Fruit fly (Drosophila melanogaster) whole organism, embryonic: ENCODE data around the gene CG44044.
A peak's percentile ranks its signal among the peaks of the same experiment; 100 is the strongest.

Experiments used
- Asciz ChIP-seq: fragments of 200-800 bp; sonication (Bioruptor generic); optimal IDR thresholded peaks from 2 replicates; lab custom pipeline; 2017; ENCODE audit warnings: missing biosample characterization, mild to moderate bottlenecking, missing genetic modification characterization, missing genetic modification reagents
- CG10321 ChIP-seq: fragments of 200-800 bp; sonication (Bioruptor generic); IDR thresholded peaks from 2 replicates; pipeline ENCODE4 v1.3.6; 2022; ENCODE audit warnings: missing biosample characterization, missing genetic modification characterization
- CG10543 ChIP-seq: fragments of 200-800 bp; sonication (Bioruptor generic); optimal IDR thresholded peaks from 3 replicates; lab custom pipeline; 2017; ENCODE audit warnings: missing biosample characterization, mild to moderate bottlenecking, missing genetic modification characterization, moderate library complexity
- CG11456 ChIP-seq: fragments of 200-800 bp; sonication (Bioruptor generic); IDR thresholded peaks from 3 replicates; pipeline ENCODE4 v1.3.6; 2022; ENCODE audit warnings: missing biosample characterization, missing genetic modification characterization
- CG12769 ChIP-seq: fragments of 200-800 bp; sonication (Bioruptor generic); optimal IDR thresholded peaks from 2 replicates; lab custom pipeline; 2019; ENCODE audit warnings: missing biosample characterization, mild to moderate bottlenecking, missing genetic modification characterization, moderate library complexity
- CG13894 ChIP-seq: fragments of 200-800 bp; sonication (Bioruptor generic); optimal IDR thresholded peaks from 3 replicates; lab custom pipeline; 2018; ENCODE audit warnings: missing biosample characterization, mild to moderate bottlenecking, missing genetic modification characterization, moderate library complexity
- CG15514 ChIP-seq: fragments of 200-800 bp; sonication (Bioruptor generic); optimal IDR thresholded peaks from 3 replicates; lab custom pipeline; 2017; ENCODE audit warnings: missing biosample characterization, missing genetic modification characterization, mild to moderate bottlenecking, moderate library complexity, missing genetic modification reagents
- CG2199 ChIP-seq: fragments of 200-800 bp; sonication (Bioruptor generic); IDR thresholded peaks from 3 replicates; pipeline ENCODE4 v1.3.6; 2022; ENCODE audit warnings: missing biosample characterization, missing genetic modification characterization
- CG2712 ChIP-seq: fragments of 200-800 bp; optimal IDR thresholded peaks from 3 replicates; lab custom pipeline; 2019; ENCODE audit warnings: missing biosample characterization, mild to moderate bottlenecking, missing genetic modification characterization, moderate library complexity
- CG30403 ChIP-seq: fragments of 200-800 bp; sonication (Bioruptor generic); optimal IDR thresholded peaks from 3 replicates; lab custom pipeline; 2016; ENCODE audit warnings: missing biosample characterization, missing genetic modification characterization
- CG32532 ChIP-seq: fragments of 200-800 bp; sonication (Bioruptor generic); IDR thresholded peaks from 2 replicates; pipeline ENCODE4 v1.3.6; 2022; ENCODE audit warnings: missing biosample characterization, missing genetic modification characterization
- CG34376 ChIP-seq: fragments of 200-800 bp; sonication (Bioruptor generic); optimal IDR thresholded peaks from 2 replicates; lab custom pipeline; 2018; ENCODE audit warnings: missing biosample characterization, mild to moderate bottlenecking, missing genetic modification characterization
- CG5245 ChIP-seq: fragments of 200-800 bp; sonication (Bioruptor generic); optimal IDR thresholded peaks from 3 replicates; lab custom pipeline; 2016; ENCODE audit warnings: missing biosample characterization, missing genetic modification characterization
- CG6254 ChIP-seq: fragments of 200-800 bp; sonication (Bioruptor generic); optimal IDR thresholded peaks from 3 replicates; lab custom pipeline; 2017; ENCODE audit warnings: mild to moderate bottlenecking, missing biosample characterization, missing genetic modification reagents, missing genetic modification characterization
- CG8359 ChIP-seq: fragments of 200-800 bp; sonication (Bioruptor generic); optimal IDR thresholded peaks from 2 replicates; lab custom pipeline; 2017; ENCODE audit warnings: missing biosample characterization, mild to moderate bottlenecking, missing genetic modification characterization, borderline replicate concordance
- CG9932 ChIP-seq: fragments of 200-800 bp; sonication (Bioruptor generic); IDR thresholded peaks from 2 replicates; pipeline ENCODE4 v1.3.6; 2022; ENCODE audit warnings: missing biosample characterization, missing genetic modification characterization
- CHES-1-like ChIP-seq: fragments of 200-800 bp; sonication (Bioruptor generic); optimal IDR thresholded peaks from 2 replicates; lab custom pipeline; 2016; ENCODE audit warnings: missing biosample characterization, missing genetic modification characterization
- HmgD ChIP-seq: fragments of 200-800 bp; sonication (Bioruptor generic); optimal IDR thresholded peaks from 3 replicates; lab custom pipeline; 2016; ENCODE audit warnings: missing biosample characterization, missing genetic modification characterization
- Hr39 ChIP-seq: fragments of >200 bp; optimal IDR thresholded peaks from 2 replicates; lab custom pipeline; 2017
- Med ChIP-seq: fragments of 200-800 bp; sonication (Bioruptor generic); peaks from one replicate; lab custom pipeline; 2016; ENCODE audit warnings: missing biosample characterization, missing genetic modification characterization, mild to moderate bottlenecking, inconsistent platforms, moderate library complexity
- Nf-YA ChIP-seq: fragments of 200-800 bp; sonication (Bioruptor generic); IDR thresholded peaks from 2 replicates; pipeline ENCODE4 v1.3.6; 2022; ENCODE audit warnings: missing biosample characterization, missing genetic modification characterization
- Opbp ChIP-seq: fragments of 200-800 bp; sonication (Bioruptor generic); IDR thresholded peaks from 3 replicates; pipeline ENCODE4 v1.3.6; 2022; ENCODE audit warnings: missing biosample characterization, missing genetic modification characterization; ENCODE audit not compliant: partially characterized antibody
- Pdp1 ChIP-seq, 2 experiments: fragments of 200-800 bp; sonication (Bioruptor generic); optimal IDR thresholded peaks; 3 replicates each; lab custom pipeline; 2016; ENCODE audit warnings: missing biosample characterization in 2 of 2, missing genetic modification characterization in 2 of 2, mild to moderate bottlenecking in 1 of 2, moderate library complexity in 1 of 2
- Sin3A ChIP-seq: fragments of >200 bp; optimal IDR thresholded peaks from 2 replicates; lab custom pipeline; 2018
- Sry-δ ChIP-seq: fragments of 200-800 bp; sonication (Bioruptor generic); optimal IDR thresholded peaks from 2 replicates; lab custom pipeline; 2016; ENCODE audit warnings: missing biosample characterization, missing genetic modification characterization
- abd-A ChIP-seq: fragments of 200-800 bp; sonication (Bioruptor generic); optimal IDR thresholded peaks from 3 replicates; lab custom pipeline; 2019; ENCODE audit warnings: missing biosample characterization, mild to moderate bottlenecking, missing genetic modification characterization, moderate library complexity
- ash1 ChIP-seq: fragments of 200-800 bp; sonication (Bioruptor generic); optimal IDR thresholded peaks from 2 replicates; lab custom pipeline; 2018; ENCODE audit warnings: missing biosample characterization, mild to moderate bottlenecking, missing genetic modification characterization
- exex ChIP-seq: fragments of 200-800 bp; sonication (Bioruptor generic); optimal IDR thresholded peaks from 4 replicates; lab custom pipeline; 2018; ENCODE audit warnings: missing biosample characterization, mild to moderate bottlenecking, missing genetic modification characterization, moderate library complexity
- eyg ChIP-seq: fragments of 200-800 bp; sonication (Bioruptor generic); optimal IDR thresholded peaks from 3 replicates; lab custom pipeline; 2016; ENCODE audit warnings: missing biosample characterization, missing genetic modification characterization
- fd64A ChIP-seq: fragments of 200-800 bp; sonication (Bioruptor generic); optimal IDR thresholded peaks from 3 replicates; lab custom pipeline; 2018; ENCODE audit warnings: missing biosample characterization, mild to moderate bottlenecking, missing genetic modification characterization
- grau ChIP-seq: fragments of 200-800 bp; optimal IDR thresholded peaks from 3 replicates; lab custom pipeline; 2019; ENCODE audit warnings: missing biosample characterization, mild to moderate bottlenecking, missing genetic modification characterization, moderate library complexity
- gro ChIP-seq: fragments of 200-800 bp; sonication (Bioruptor generic); optimal IDR thresholded peaks from 2 replicates; lab custom pipeline; 2016; ENCODE audit warnings: missing biosample characterization, missing genetic modification characterization
- gsb-n ChIP-seq: fragments of 200-800 bp; sonication (Bioruptor generic); optimal IDR thresholded peaks from 3 replicates; lab custom pipeline; 2018; ENCODE audit warnings: missing biosample characterization, mild to moderate bottlenecking, missing genetic modification characterization
- ham ChIP-seq: fragments of 200-800 bp; sonication (Bioruptor generic); IDR thresholded peaks from 2 replicates; pipeline ENCODE4 v1.3.6; 2022; ENCODE audit warnings: missing biosample characterization, missing genetic modification characterization
- hb ChIP-seq: fragments of 200-800 bp; sonication (Bioruptor generic); IDR thresholded peaks from 3 replicates; pipeline ENCODE4 v1.3.6; 2022; ENCODE audit warnings: missing biosample characterization, missing genetic modification characterization; ENCODE audit not compliant: partially characterized antibody
- hth ChIP-seq: fragments of >200 bp; optimal IDR thresholded peaks from 2 replicates; lab custom pipeline; 2017; ENCODE audit warnings: inconsistent platforms
- jigr1 ChIP-seq: fragments of 200-800 bp; sonication (Bioruptor generic); IDR thresholded peaks from 3 replicates; pipeline ENCODE4 v1.3.6; 2022; ENCODE audit warnings: missing biosample characterization, missing genetic modification characterization
- lab ChIP-seq: fragments of 200-800 bp; sonication (Bioruptor generic); optimal IDR thresholded peaks from 3 replicates; lab custom pipeline; 2017; ENCODE audit warnings: missing biosample characterization, missing genetic modification characterization, mild to moderate bottlenecking, moderate library complexity, missing genetic modification reagents
- luna ChIP-seq: fragments of 200-800 bp; sonication (Bioruptor generic); optimal IDR thresholded peaks from 2 replicates; lab custom pipeline; 2016; ENCODE audit warnings: missing biosample characterization, missing genetic modification characterization
- nau ChIP-seq: fragments of 200-800 bp; sonication (Bioruptor generic); optimal IDR thresholded peaks from 3 replicates; lab custom pipeline; 2017; ENCODE audit warnings: missing biosample characterization, mild to moderate bottlenecking, missing genetic modification characterization, missing genetic modification reagents
- pan ChIP-seq, 4 experiments: fragments of >200 bp in 3 of 4; fragments of 200-800 bp in 1 of 4; sonication (Bioruptor generic) in 1 of 4; optimal IDR thresholded peaks in 3 of 4; IDR thresholded peaks in 1 of 4; 2 replicates each; pipeline versions ENCODE4 v1.3.6 to Lab custom; 2017 to 2022; ENCODE audit warnings: missing biosample characterization in 2 of 4, missing genetic modification characterization in 2 of 4, mixed read lengths in 1 of 4
- pzg ChIP-seq: fragments of 200-800 bp; sonication (Bioruptor generic); optimal IDR thresholded peaks from 3 replicates; lab custom pipeline; 2018; ENCODE audit warnings: missing biosample characterization, mild to moderate bottlenecking, missing genetic modification characterization, moderate library complexity
- sens ChIP-seq: fragments of 200-800 bp; sonication (Bioruptor generic); peaks from one replicate; lab custom pipeline; 2016; ENCODE audit warnings: missing biosample characterization, missing genetic modification characterization
- slbo ChIP-seq: fragments of 200-800 bp; sonication (Bioruptor generic); IDR thresholded peaks from 2 replicates; pipeline ENCODE4 v1.3.6; 2022; ENCODE audit warnings: missing biosample characterization, missing genetic modification characterization
- sug ChIP-seq: fragments of 200-800 bp; optimal IDR thresholded peaks from 2 replicates; lab custom pipeline; 2019; ENCODE audit warnings: missing biosample characterization, mild to moderate bottlenecking, missing genetic modification characterization, moderate library complexity
- trem ChIP-seq: fragments of 200-800 bp; optimal IDR thresholded peaks from 3 replicates; lab custom pipeline; 2019; ENCODE audit warnings: missing biosample characterization, mild to moderate bottlenecking, missing genetic modification characterization, moderate library complexity
- twi ChIP-seq: fragments of 200-800 bp; optimal IDR thresholded peaks from 2 replicates; lab custom pipeline; 2019; ENCODE audit warnings: missing biosample characterization, mild to moderate bottlenecking, missing genetic modification characterization, moderate library complexity
- vvl ChIP-seq: fragments of 200-800 bp; sonication (Bioruptor generic); IDR thresholded peaks from 2 replicates; pipeline ENCODE4 v1.3.6; 2022; ENCODE audit warnings: missing biosample characterization, missing genetic modification characterization
- yki ChIP-seq: fragments of >200 bp; optimal IDR thresholded peaks from 3 replicates; lab custom pipeline; 2018

Gene CG44044

dm6 chr3R:16347626-16348264 lies 26.1 kb downstream of the CG44044 start (continued):
- TF ChIP-seq exex (tag; lab: Kevin White, UChicago), result peak; percentile 90
- TF ChIP-seq lab, result peak; percentile 3

- no peak for TF ChIP-seq ash1
- TF ChIP-seq Pdp1 (GFP tag; optimal IDR thresholded peaks at IDR 0.05; lab: Kevin White, UChicago), result peak in 1 of 2 experiments; percentile 20
- TF ChIP-seq Opbp (GFP tag; lab: Robert Waterston, UW), result no peak
- no peak for TF ChIP-seq CG8359
- TF ChIP-seq CG12769 (tag; lab: Kevin White, UChicago), result no peak
- peak; percentile 42 for TF ChIP-seq grau (tag; lab: Kevin White, UChicago)
- peak; percentile 61 for TF ChIP-seq sens (GFP tag; lab: Kevin White, UChicago)
- TF ChIP-seq Med (GFP tag; lab: Kevin White, UChicago), result peak; percentile 73
- no peak for TF ChIP-seq CG11456 (GFP tag; lab: Robert Waterston, UW)
- TF ChIP-seq luna (GFP tag; lab: Kevin White, UChicago), result no peak
- no peak for TF ChIP-seq hb
- TF ChIP-seq jigr1 (GFP tag; lab: Robert Waterston, UW), result no peak
- TF ChIP-seq eyg (GFP tag; lab: Kevin White, UChicago), result no peak
- no peak for TF ChIP-seq CG30403 (GFP tag; lab: Kevin White, UChicago)
- TF ChIP-seq pzg (GFP tag; lab: Kevin White, UChicago), result no peak
- TF ChIP-seq CG10543 (GFP tag; lab: Kevin White, UChicago), result peak; percentile 48
- TF ChIP-seq abd-A, result peak; percentile 98
- no peak for TF ChIP-seq CG2712 (tag; lab: Kevin White, UChicago)
- TF ChIP-seq CG13894 (tag; lab: Kevin White, UChicago), result peak; percentile 89
- TF ChIP-seq Asciz, result no peak
- TF ChIP-seq CG15514 (GFP tag; lab: Kevin White, UChicago), result peak; percentile 8
- peak; percentile 51 for TF ChIP-seq gro (GFP tag; lab: Kevin White, UChicago)
- no peak for TF ChIP-seq CG10321 (GFP tag; lab: Robert Waterston, UW)
- TF ChIP-seq CG5245, result no peak
- TF ChIP-seq CG32532, result 0 out of 2 replicates have a peak, but pooled peaks have one; percentile 12
- TF ChIP-seq CG6254, result no peak
- TF ChIP-seq CG34376, result peak; percentile 55
- peak; percentile 68; the same call in 1 of the 2 replicates for TF ChIP-seq vvl (GFP tag; lab: Robert Waterston, UW)
- TF ChIP-seq CG2199 (GFP tag; lab: Robert Waterston, UW), result no peak
- no peak for TF ChIP-seq gsb-n
- no peak for TF ChIP-seq pan (optimal IDR thresholded peaks at IDR 0.05; lab: Kevin White, UChicago)
- TF ChIP-seq pan (GFP tag; optimal IDR thresholded peaks at IDR 0.05 in 1 of 2, IDR thresholded peaks at IDR 0.05 in 1 of 2), result no peak
- TF ChIP-seq HmgD (GFP tag; lab: Kevin White, UChicago), result no peak
Observed at dm6 chr3R:16348289-16348688, 26.7 kb downstream of the CG44044 start.

- peak; percentile 89 for TF ChIP-seq Sry-δ (GFP tag; lab: Kevin White, UChicago)
- no peak for TF ChIP-seq fd64A (GFP tag; lab: Kevin White, UChicago)
- TF ChIP-seq sug (tag; lab: Kevin White, UChicago), result peak; percentile 13
- TF ChIP-seq Hr39 (lab: Kevin White, UChicago), result no peak
- TF ChIP-seq CG15514 (GFP tag; lab: Kevin White, UChicago), result peak; percentile 77
- no peak for TF ChIP-seq ham (GFP tag; lab: Robert Waterston, UW)
- TF ChIP-seq twi (tag; lab: Kevin White, UChicago), result no peak
- TF ChIP-seq Sin3A (lab: Kevin White, UChicago), result peak; percentile 1
- no peak for TF ChIP-seq Nf-YA (GFP tag; lab: Robert Waterston, UW)
- TF ChIP-seq yki (lab: Kevin White, UChicago), result no peak
- peak; percentile 51 for TF ChIP-seq CG32532
- TF ChIP-seq nau, result peak; percentile 85
- peak; percentile 62 for TF ChIP-seq trem
- TF ChIP-seq CG9932 (GFP tag; lab: Robert Waterston, UW), result 0 out of 2 replicates have a peak, but pooled peaks have one; percentile 18
- no peak for TF ChIP-seq slbo (GFP tag; lab: Robert Waterston, UW)
- peak; percentile 10 for TF ChIP-seq CHES-1-like (GFP tag; lab: Kevin White, UChicago)
- no peak for TF ChIP-seq hth
- peak; percentile 43; the same call in 1 of the 2 replicates for TF ChIP-seq vvl (GFP tag; lab: Robert Waterston, UW)
Observed at dm6 chr3R:16349111-16349655, 27.5 kb downstream of the CG44044 start, which contains the start of the genes CG14879 and Manf. CG14879 (minus strand) TSS chr3R:16349226. Manf (plus strand) TSS chr3R:16349404.
